Worm (Caenorhabditis elegans) whole organism, young adult: Measurements from ENCODE around the gene srw-73.

Experiments
- B0035.1 ChIP-seq: sonication (generic microtip); optimal IDR thresholded peaks from 2 replicates; lab custom pipeline; 2016; ENCODE audit warnings: missing genetic modification characterization, mild to moderate bottlenecking, missing compliant biosample characterization, missing genotype, missing genetic modification reagents
- B0336.3 ChIP-seq: fragments of 200-800 bp; sonication (Bioruptor generic); IDR thresholded peaks from 2 replicates; pipeline ENCODE4 v1.3.6; 2022; ENCODE audit warnings: missing genetic modification characterization, missing compliant biosample characterization
- D2030.7 ChIP-seq: fragments of 200-800 bp; sonication (Bioruptor generic); IDR thresholded peaks from 2 replicates; pipeline ENCODE4 v1.3.6; 2022; ENCODE audit warnings: missing genetic modification reagents, missing genetic modification characterization, missing compliant biosample characterization
- F22D6.2 ChIP-seq: sonication (generic microtip); optimal IDR thresholded peaks from 2 replicates; lab custom pipeline; 2016; ENCODE audit warnings: mild to moderate bottlenecking, missing genetic modification characterization, missing compliant biosample characterization
- F49E8.2 ChIP-seq: sonication (generic microtip); optimal IDR thresholded peaks from 3 replicates; lab custom pipeline; 2017; ENCODE audit warnings: missing genetic modification characterization, mild to moderate bottlenecking, missing compliant biosample characterization, antibody characterized with exemption, moderate library complexity; ENCODE audit not compliant: insufficient read depth
- F52B5.7 ChIP-seq: sonication (generic microtip); optimal IDR thresholded peaks from 2 replicates; lab custom pipeline; 2016; ENCODE audit warnings: mild to moderate bottlenecking, missing genetic modification characterization, missing compliant biosample characterization
- F57C9.4 ChIP-seq: sonication (generic microtip); optimal IDR thresholded peaks from 2 replicates; lab custom pipeline; 2017; ENCODE audit warnings: mild to moderate bottlenecking, missing genetic modification characterization, missing compliant biosample characterization
- K11D2.4 ChIP-seq: fragments of 200-800 bp; sonication (Bioruptor generic); IDR thresholded peaks from 2 replicates; pipeline ENCODE4 v1.3.6; 2022; ENCODE audit warnings: missing genetic modification reagents, missing genetic modification characterization, missing compliant biosample characterization
- T07F8.4 ChIP-seq: sonication (generic microtip); optimal IDR thresholded peaks from 2 replicates; lab custom pipeline; 2016; ENCODE audit warnings: mild to moderate bottlenecking, missing genetic modification characterization, moderate library complexity, missing compliant biosample characterization
- T26A5.8 ChIP-seq: sonication (generic microtip); optimal IDR thresholded peaks from 2 replicates; lab custom pipeline; 2016; ENCODE audit warnings: missing genetic modification characterization, missing compliant biosample characterization
- Y53G8AR.9 ChIP-seq: fragments of 200-800 bp; sonication (Bioruptor generic); conservative IDR thresholded peaks from 2 replicates; pipeline ENCODE4 v1.3.6; 2022; ENCODE audit warnings: missing genetic modification reagents, missing genetic modification characterization, missing compliant biosample characterization
- Y67H2A.10 ChIP-seq: fragments of 200-800 bp; sonication (Bioruptor generic); conservative IDR thresholded peaks from 2 replicates; pipeline ENCODE4 v1.3.6; 2022; ENCODE audit warnings: missing genetic modification reagents, missing genetic modification characterization, missing compliant biosample characterization
- Y79H2A.3 ChIP-seq: fragments of 200-800 bp; sonication (Bioruptor generic); conservative IDR thresholded peaks from 2 replicates; pipeline ENCODE4 v1.3.6; 2022; ENCODE audit warnings: missing genetic modification reagents, missing genetic modification characterization, missing compliant biosample characterization
- ama-1 ChIP-seq, 3 experiments: fragments of 150-350 bp in 1 of 3; sonication (generic microtip) in 2 of 3; optimal IDR thresholded peaks; 2 replicates each; lab custom pipeline; 2014 to 2018; ENCODE audit warnings: missing biosample characterization in 2 of 3, missing genetic modification characterization in 2 of 3, missing genetic modification reagents in 2 of 3
- aptf-2 ChIP-seq: fragments of 200-800 bp; sonication (Bioruptor generic); conservative IDR thresholded peaks from 2 replicates; pipeline ENCODE4 v1.3.6; 2022; ENCODE audit warnings: missing genetic modification reagents, missing genetic modification characterization, missing compliant biosample characterization
- atf-7 ChIP-seq: sonication (generic microtip); optimal IDR thresholded peaks from 2 replicates; lab custom pipeline; 2017; ENCODE audit warnings: mild to moderate bottlenecking, missing genetic modification characterization, missing compliant biosample characterization
- bed-2 ChIP-seq: fragments of 200-800 bp; sonication (Bioruptor generic); IDR thresholded peaks from 2 replicates; pipeline ENCODE4 v1.3.6; 2022; ENCODE audit warnings: missing genetic modification reagents, missing genetic modification characterization, missing compliant biosample characterization
- cebp-1 ChIP-seq, 2 experiments: fragments of 200-800 bp in 1 of 2; sonication (Bioruptor generic) in 1 of 2; sonication (generic microtip) in 1 of 2; IDR thresholded peaks in 1 of 2; optimal IDR thresholded peaks in 1 of 2; 2 replicates each; pipeline versions ENCODE4 v1.3.6 to Lab custom; 2017 to 2022; ENCODE audit warnings: missing compliant biosample characterization in 2 of 2, missing genetic modification characterization in 2 of 2, mild to moderate bottlenecking in 1 of 2, missing genetic modification reagents in 1 of 2, moderate library complexity in 1 of 2
- die-1 ChIP-seq: sonication (generic microtip); optimal IDR thresholded peaks from 2 replicates; lab custom pipeline; 2016; ENCODE audit warnings: missing genotype, mild to moderate bottlenecking, missing genetic modification characterization, missing compliant biosample characterization
- dox-1 ChIP-seq: fragments of 200-800 bp; sonication (Bioruptor generic); IDR thresholded peaks from 2 replicates; pipeline ENCODE4 v1.3.6; 2022; ENCODE audit warnings: missing genetic modification reagents, missing genetic modification characterization, missing compliant biosample characterization
- dpff-1 ChIP-seq: sonication (generic microtip); optimal IDR thresholded peaks from 2 replicates; lab custom pipeline; 2017; ENCODE audit warnings: mild to moderate bottlenecking, missing genetic modification characterization, missing compliant biosample characterization
- efl-1 ChIP-seq: fragments of 150-350 bp; optimal IDR thresholded peaks from 2 replicates; lab custom pipeline; 2014; ENCODE audit warnings: missing biosample characterization, missing genetic modification reagents, missing genetic modification characterization
- hrde-1 ChIP-seq: sonication (generic microtip); optimal IDR thresholded peaks from 2 replicates; lab custom pipeline; 2016; ENCODE audit warnings: missing genetic modification characterization, mild to moderate bottlenecking, missing compliant biosample characterization, moderate library complexity, missing genotype, missing genetic modification reagents, borderline replicate concordance
- lin-26 ChIP-seq: fragments of 200-800 bp; sonication (Bioruptor generic); IDR thresholded peaks from 2 replicates; pipeline ENCODE4 v1.3.6; 2022; ENCODE audit warnings: missing genetic modification reagents, missing genetic modification characterization, missing compliant biosample characterization
- lin-35 ChIP-seq, 3 experiments: fragments of 150-350 bp in 2 of 3; sonication (generic microtip) in 1 of 3; optimal IDR thresholded peaks; 2 replicates each; lab custom pipeline; 2014 to 2018; ENCODE audit warnings: missing biosample characterization in 3 of 3, missing genetic modification characterization in 3 of 3, missing genetic modification reagents in 3 of 3
- lin-54 ChIP-seq: fragments of 200-800 bp; sonication (Bioruptor generic); optimal IDR thresholded peaks from 2 replicates; lab custom pipeline; 2018; ENCODE audit warnings: mild to moderate bottlenecking, missing genetic modification characterization, missing compliant biosample characterization
- madf-6 ChIP-seq: fragments of 200-800 bp; sonication (Bioruptor generic); IDR thresholded peaks from 2 replicates; pipeline ENCODE4 v1.3.6; 2022; ENCODE audit warnings: missing genetic modification reagents, missing genetic modification characterization, missing compliant biosample characterization
- mes-4 ChIP-seq: sonication (generic microtip); optimal IDR thresholded peaks from 2 replicates; lab custom pipeline; 2016; ENCODE audit warnings: missing genotype, missing genetic modification characterization, missing compliant biosample characterization
- mxl-1 ChIP-seq: sonication (generic microtip); optimal IDR thresholded peaks from 2 replicates; lab custom pipeline; 2016; ENCODE audit warnings: missing genetic modification characterization, missing compliant biosample characterization
- nfyb-1 ChIP-seq: fragments of 200-800 bp; sonication (Bioruptor generic); IDR thresholded peaks from 2 replicates; pipeline ENCODE4 v1.3.6; 2022; ENCODE audit warnings: missing genetic modification reagents, missing genetic modification characterization, missing compliant biosample characterization
- nhr-120 ChIP-seq: fragments of 200-800 bp; sonication (Bioruptor generic); IDR thresholded peaks from 2 replicates; pipeline ENCODE4 v1.3.6; 2022; ENCODE audit warnings: missing genetic modification characterization, missing compliant biosample characterization
- nhr-179 ChIP-seq: sonication (generic microtip); optimal IDR thresholded peaks from 2 replicates; lab custom pipeline; 2016; ENCODE audit warnings: mild to moderate bottlenecking, missing genetic modification characterization, missing compliant biosample characterization
- nhr-90 ChIP-seq: sonication (generic microtip); optimal IDR thresholded peaks from 2 replicates; lab custom pipeline; 2016; ENCODE audit warnings: missing genotype, mild to moderate bottlenecking, missing genetic modification characterization, missing compliant biosample characterization
- pbrm-1 ChIP-seq: fragments of 200-800 bp; sonication (Bioruptor generic); IDR thresholded peaks from 2 replicates; pipeline ENCODE4 v1.3.6; 2022; ENCODE audit warnings: missing genetic modification reagents, missing genetic modification characterization, missing compliant biosample characterization
- rcor-1 ChIP-seq: fragments of 200-800 bp; sonication (Bioruptor generic); IDR thresholded peaks from 2 replicates; pipeline ENCODE4 v1.3.6; 2022; ENCODE audit warnings: missing genetic modification reagents, missing genetic modification characterization, missing compliant biosample characterization
- rec-8 ChIP-seq, 2 experiments: sonication (generic microtip); optimal IDR thresholded peaks; 2 replicates each; lab custom pipeline; 2016; ENCODE audit warnings: mild to moderate bottlenecking in 2 of 2, missing genetic modification characterization in 2 of 2, missing genetic modification reagents in 2 of 2, missing genotype in 2 of 2, missing biosample characterization in 1 of 2, missing compliant biosample characterization in 1 of 2, moderate library complexity in 1 of 2
- repo-1 ChIP-seq: sonication (generic microtip); optimal IDR thresholded peaks from 2 replicates; lab custom pipeline; 2017; ENCODE audit warnings: mild to moderate bottlenecking, missing genetic modification characterization, missing compliant biosample characterization
- sea-2 ChIP-seq: fragments of 200-800 bp; sonication (Bioruptor generic); IDR thresholded peaks from 2 replicates; pipeline ENCODE4 v1.3.6; 2022; ENCODE audit warnings: missing genetic modification characterization, missing compliant biosample characterization
- snpc-1.3 ChIP-seq: sonication (generic microtip); optimal IDR thresholded peaks from 2 replicates; lab custom pipeline; 2017; ENCODE audit warnings: missing genetic modification characterization, mild to moderate bottlenecking, missing compliant biosample characterization, antibody characterized with exemption, moderate library complexity, missing genotype, missing genetic modification reagents; ENCODE audit not compliant: insufficient read depth
- snpc-3.4 ChIP-seq: sonication (generic microtip); optimal IDR thresholded peaks from 2 replicates; lab custom pipeline; 2017; ENCODE audit warnings: missing genetic modification characterization, mild to moderate bottlenecking, missing compliant biosample characterization, antibody characterized with exemption, moderate library complexity, missing genotype, missing genetic modification reagents
- sptf-2 ChIP-seq: fragments of 200-800 bp; sonication (Bioruptor generic); optimal IDR thresholded peaks from 2 replicates; lab custom pipeline; 2018; ENCODE audit warnings: mild to moderate bottlenecking, missing genetic modification characterization, missing compliant biosample characterization
- tlf-1 ChIP-seq: fragments of 200-800 bp; sonication (Bioruptor generic); optimal IDR thresholded peaks from 2 replicates; lab custom pipeline; 2018; ENCODE audit warnings: mild to moderate bottlenecking, missing genetic modification characterization, missing compliant biosample characterization
- unc-62 ChIP-seq: fragments of 150-350 bp; optimal IDR thresholded peaks from 2 replicates; lab custom pipeline; 2014; ENCODE audit warnings: missing biosample characterization, missing genetic modification reagents, missing genetic modification characterization
- zim-3 ChIP-seq: sonication (generic microtip); optimal IDR thresholded peaks from 2 replicates; lab custom pipeline; 2017; ENCODE audit warnings: mild to moderate bottlenecking, missing genetic modification characterization, moderate library complexity, missing compliant biosample characterization
- ztf-25 ChIP-seq: fragments of 200-800 bp; sonication (Bioruptor generic); IDR thresholded peaks from 2 replicates; pipeline ENCODE4 v1.3.6; 2022; ENCODE audit warnings: missing genetic modification reagents, missing genetic modification characterization, missing compliant biosample characterization
- ztf-6 ChIP-seq: fragments of 200-800 bp; sonication (Bioruptor generic); IDR thresholded peaks from 2 replicates; pipeline ENCODE4 v1.3.6; 2022; ENCODE audit warnings: missing genetic modification reagents, missing genetic modification characterization, missing compliant biosample characterization

The srw-73 gene

ce11 chrV:16592947-16593791 is 4.8 kb upstream of the srw-73 start (continued):
- no peak for TF ChIP-seq aptf-2 (GFP tag; lab: Robert Waterston, UW)
- no peak for TF ChIP-seq hrde-1 (tag; lab: Kevin White, UChicago)
- TF ChIP-seq ama-1 (optimal IDR thresholded peaks at IDR 0.05; lab: Kevin White, UChicago): no peak
- no peak for TF ChIP-seq ama-1 (GFP tag; optimal IDR thresholded peaks at IDR 0.05; lab: Kevin White, UChicago)
- TF ChIP-seq B0336.3: 0 out of 2 replicates have a peak, but pooled peaks have one; percentile 1
- TF ChIP-seq T26A5.8 (tag; lab: Kevin White, UChicago): no peak
- TF ChIP-seq ztf-25 (GFP tag; lab: Robert Waterston, UW): no peak
- TF ChIP-seq tlf-1 (GFP tag; lab: Kevin White, UChicago): no peak
- TF ChIP-seq efl-1 (GFP tag; lab: Kevin White, UChicago): no peak
- peak; percentile 6 for TF ChIP-seq zim-3 (tag; lab: Kevin White, UChicago)
- TF ChIP-seq rcor-1 (GFP tag; lab: Robert Waterston, UW): no peak
- TF ChIP-seq nhr-90 (tag; lab: Kevin White, UChicago): no peak
- TF ChIP-seq Y53G8AR.9 (GFP tag; lab: Robert Waterston, UW): 0 out of 2 replicates have a peak, but pooled peaks have one; percentile 58
- TF ChIP-seq nfyb-1 (GFP tag; lab: Robert Waterston, UW): no peak
- TF ChIP-seq sptf-2 (GFP tag; lab: Kevin White, UChicago): no peak
- peak; percentile 20; the same call in 1 of the 2 replicates for TF ChIP-seq madf-6 (GFP tag; lab: Robert Waterston, UW)
- peak; percentile 5 for TF ChIP-seq dpff-1 (tag; lab: Kevin White, UChicago)
- TF ChIP-seq B0035.1: no peak
- no peak for TF ChIP-seq bed-2 (GFP tag; lab: Robert Waterston, UW)
- no peak for TF ChIP-seq die-1
- no peak for TF ChIP-seq F22D6.2 (tag; lab: Kevin White, UChicago)
- TF ChIP-seq pbrm-1: 0 out of 2 replicates have a peak, but pooled peaks have one; percentile 8
- no peak for TF ChIP-seq snpc-1.3 (tag; lab: Kevin White, UChicago)
- TF ChIP-seq atf-7: no peak
- TF ChIP-seq T07F8.4 (tag; lab: Kevin White, UChicago): no peak
- no peak for TF ChIP-seq dox-1 (GFP tag; lab: Robert Waterston, UW)
- TF ChIP-seq unc-62 (GFP tag; lab: Kevin White, UChicago): peak; percentile 71
- no peak for TF ChIP-seq nhr-179
- no peak for TF ChIP-seq lin-35 (GFP tag; optimal IDR thresholded peaks at IDR 0.05; lab: Kevin White, UChicago)
- no peak for TF ChIP-seq ztf-6
- no peak; the same call in 1 of the 2 replicates for TF ChIP-seq lin-26 (GFP tag; lab: Robert Waterston, UW)
- TF ChIP-seq rec-8 (tag; optimal IDR thresholded peaks at IDR 0.05; lab: Kevin White, UChicago): no peak
- no peak for TF ChIP-seq nhr-120 (GFP tag; lab: Robert Waterston, UW)
- no peak for TF ChIP-seq F49E8.2 (tag; lab: Kevin White, UChicago)
- no peak for TF ChIP-seq repo-1 (tag; lab: Kevin White, UChicago)
- no peak for TF ChIP-seq snpc-3.4 (tag; lab: Kevin White, UChicago)
- no peak for TF ChIP-seq lin-54 (GFP tag; lab: Kevin White, UChicago)
- no peak for TF ChIP-seq Y79H2A.3 (GFP tag; lab: Robert Waterston, UW)
- no peak for TF ChIP-seq Y67H2A.10 (GFP tag; lab: Robert Waterston, UW)
- TF ChIP-seq F57C9.4 (tag; lab: Kevin White, UChicago): no peak
- TF ChIP-seq D2030.7 (GFP tag; lab: Robert Waterston, UW): no peak
- TF ChIP-seq mxl-1 (tag; lab: Kevin White, UChicago): no peak
- TF ChIP-seq mes-4: no peak
- no peak for TF ChIP-seq cebp-1 (GFP tag; IDR thresholded peaks at IDR 0.05; lab: Robert Waterston, UW)
- TF ChIP-seq cebp-1 (tag; optimal IDR thresholded peaks at IDR 0.05; lab: Kevin White, UChicago): peak; percentile 13
- no peak for TF ChIP-seq sea-2 (GFP tag; lab: Robert Waterston, UW)
- TF ChIP-seq F52B5.7 (tag; lab: Kevin White, UChicago): peak; percentile 40
- TF ChIP-seq K11D2.4 (GFP tag; lab: Robert Waterston, UW): no peak
